Worm (Caenorhabditis elegans) whole organism, young adult: ENCODE data around the gene F54H5.5.

Experiments
- B0035.1 ChIP-seq: sonication (generic microtip); optimal IDR thresholded peaks from 2 replicates; lab custom pipeline; 2016; ENCODE audit warnings: missing genetic modification characterization, mild to moderate bottlenecking, missing compliant biosample characterization, missing genotype, missing genetic modification reagents
- B0336.3 ChIP-seq: fragments of 200-800 bp; sonication (Bioruptor generic); IDR thresholded peaks from 2 replicates; pipeline ENCODE4 v1.3.6; 2022; ENCODE audit warnings: missing genetic modification characterization, missing compliant biosample characterization
- C17E4.6 ChIP-seq: fragments of 200-800 bp; sonication (Bioruptor generic); IDR thresholded peaks from 2 replicates; pipeline ENCODE4 v1.3.6; 2022; ENCODE audit warnings: missing genetic modification reagents, missing genetic modification characterization, missing compliant biosample characterization
- F10E7.11 ChIP-seq: sonication (generic microtip); optimal IDR thresholded peaks from 2 replicates; lab custom pipeline; 2017; ENCODE audit warnings: mild to moderate bottlenecking, missing genetic modification characterization, moderate library complexity, missing compliant biosample characterization
- F33H1.4 ChIP-seq: fragments of 200-800 bp; sonication (Bioruptor generic); IDR thresholded peaks from 2 replicates; pipeline ENCODE4 v1.3.6; 2022; ENCODE audit warnings: missing genetic modification reagents, missing genetic modification characterization, missing compliant biosample characterization
- F52B5.7 ChIP-seq: sonication (generic microtip); optimal IDR thresholded peaks from 2 replicates; lab custom pipeline; 2016; ENCODE audit warnings: mild to moderate bottlenecking, missing genetic modification characterization, missing compliant biosample characterization
- T07F8.4 ChIP-seq: sonication (generic microtip); optimal IDR thresholded peaks from 2 replicates; lab custom pipeline; 2016; ENCODE audit warnings: mild to moderate bottlenecking, missing genetic modification characterization, moderate library complexity, missing compliant biosample characterization
- T26A5.8 ChIP-seq: sonication (generic microtip); optimal IDR thresholded peaks from 2 replicates; lab custom pipeline; 2016; ENCODE audit warnings: missing genetic modification characterization, missing compliant biosample characterization
- Y53F4B.3 ChIP-seq: fragments of 200-800 bp; sonication (Bioruptor generic); IDR thresholded peaks from 2 replicates; pipeline ENCODE4 v1.3.6; 2022; ENCODE audit warnings: missing genetic modification reagents, missing genetic modification characterization, missing compliant biosample characterization
- Y56A3A.18 ChIP-seq: fragments of 200-800 bp; sonication (Bioruptor generic); IDR thresholded peaks from 2 replicates; pipeline ENCODE4 v1.3.6; 2022; ENCODE audit warnings: missing genetic modification reagents, missing genetic modification characterization, missing compliant biosample characterization
- Y67H2A.10 ChIP-seq: fragments of 200-800 bp; sonication (Bioruptor generic); conservative IDR thresholded peaks from 2 replicates; pipeline ENCODE4 v1.3.6; 2022; ENCODE audit warnings: missing genetic modification reagents, missing genetic modification characterization, missing compliant biosample characterization
- Y95B8A.8 ChIP-seq: fragments of 200-800 bp; sonication (Bioruptor generic); IDR thresholded peaks from 2 replicates; pipeline ENCODE4 v1.3.6; 2022; ENCODE audit warnings: missing genetic modification reagents, missing genetic modification characterization, missing compliant biosample characterization
- ZK185.1 ChIP-seq: sonication (generic microtip); optimal IDR thresholded peaks from 2 replicates; lab custom pipeline; 2016; ENCODE audit warnings: mild to moderate bottlenecking, missing genetic modification characterization, missing compliant biosample characterization; ENCODE audit not compliant: poor library complexity, severe bottlenecking
- attf-3 ChIP-seq: fragments of 200-800 bp; sonication (Bioruptor generic); conservative IDR thresholded peaks from 2 replicates; pipeline ENCODE4 v1.3.6; 2022; ENCODE audit warnings: missing genetic modification reagents, missing genetic modification characterization, missing compliant biosample characterization
- ccch-3 ChIP-seq: fragments of 200-800 bp; sonication (Bioruptor generic); optimal IDR thresholded peaks from 2 replicates; lab custom pipeline; 2018; ENCODE audit warnings: mild to moderate bottlenecking, missing genetic modification characterization, missing compliant biosample characterization
- cebp-1 ChIP-seq, 2 experiments: fragments of 200-800 bp in 1 of 2; sonication (Bioruptor generic) in 1 of 2; sonication (generic microtip) in 1 of 2; IDR thresholded peaks in 1 of 2; optimal IDR thresholded peaks in 1 of 2; 2 replicates each; pipeline versions ENCODE4 v1.3.6 to Lab custom; 2017 to 2022; ENCODE audit warnings: missing compliant biosample characterization in 2 of 2, missing genetic modification characterization in 2 of 2, mild to moderate bottlenecking in 1 of 2, missing genetic modification reagents in 1 of 2, moderate library complexity in 1 of 2
- dox-1 ChIP-seq: fragments of 200-800 bp; sonication (Bioruptor generic); IDR thresholded peaks from 2 replicates; pipeline ENCODE4 v1.3.6; 2022; ENCODE audit warnings: missing genetic modification reagents, missing genetic modification characterization, missing compliant biosample characterization
- dpff-1 ChIP-seq: sonication (generic microtip); optimal IDR thresholded peaks from 2 replicates; lab custom pipeline; 2017; ENCODE audit warnings: mild to moderate bottlenecking, missing genetic modification characterization, missing compliant biosample characterization
- hlh-26 ChIP-seq: fragments of 200-800 bp; sonication (Bioruptor generic); conservative IDR thresholded peaks from 2 replicates; pipeline ENCODE4 v1.3.6; 2022; ENCODE audit warnings: missing genetic modification reagents, missing genetic modification characterization, missing compliant biosample characterization
- hmg-1.2 ChIP-seq: fragments of 200-800 bp; sonication (Bioruptor generic); IDR thresholded peaks from 2 replicates; pipeline ENCODE4 v1.3.6; 2022; ENCODE audit warnings: missing genetic modification reagents, missing genetic modification characterization, missing compliant biosample characterization
- lag-1 ChIP-seq: fragments of 200-800 bp; sonication (Bioruptor generic); IDR thresholded peaks from 2 replicates; pipeline ENCODE4 v1.3.6; 2022; ENCODE audit warnings: missing genetic modification reagents, missing genetic modification characterization, missing compliant biosample characterization
- lin-40 ChIP-seq: sonication (generic microtip); optimal IDR thresholded peaks from 2 replicates; lab custom pipeline; 2016; ENCODE audit warnings: missing genetic modification characterization, mild to moderate bottlenecking, missing compliant biosample characterization, missing genotype, missing genetic modification reagents
- lin-54 ChIP-seq: fragments of 200-800 bp; sonication (Bioruptor generic); optimal IDR thresholded peaks from 2 replicates; lab custom pipeline; 2018; ENCODE audit warnings: mild to moderate bottlenecking, missing genetic modification characterization, missing compliant biosample characterization
- lsl-1 ChIP-seq: fragments of 200-800 bp; sonication (Bioruptor generic); optimal IDR thresholded peaks from 2 replicates; lab custom pipeline; 2018; ENCODE audit warnings: mild to moderate bottlenecking, missing genetic modification characterization, moderate library complexity, missing compliant biosample characterization
- madf-6 ChIP-seq: fragments of 200-800 bp; sonication (Bioruptor generic); IDR thresholded peaks from 2 replicates; pipeline ENCODE4 v1.3.6; 2022; ENCODE audit warnings: missing genetic modification reagents, missing genetic modification characterization, missing compliant biosample characterization
- mcd-1 ChIP-seq: fragments of 200-800 bp; sonication (Bioruptor generic); IDR thresholded peaks from 2 replicates; pipeline ENCODE4 v1.3.6; 2022; ENCODE audit warnings: missing genetic modification reagents, missing genetic modification characterization, missing compliant biosample characterization
- mel-28 ChIP-seq: sonication (generic microtip); optimal IDR thresholded peaks from 2 replicates; lab custom pipeline; 2016; ENCODE audit warnings: borderline replicate concordance, mild to moderate bottlenecking, missing genetic modification characterization, missing compliant biosample characterization
- nhr-90 ChIP-seq: sonication (generic microtip); optimal IDR thresholded peaks from 2 replicates; lab custom pipeline; 2016; ENCODE audit warnings: missing genotype, mild to moderate bottlenecking, missing genetic modification characterization, missing compliant biosample characterization
- pbrm-1 ChIP-seq: fragments of 200-800 bp; sonication (Bioruptor generic); IDR thresholded peaks from 2 replicates; pipeline ENCODE4 v1.3.6; 2022; ENCODE audit warnings: missing genetic modification reagents, missing genetic modification characterization, missing compliant biosample characterization
- sdz-38 ChIP-seq: sonication (generic microtip); optimal IDR thresholded peaks from 2 replicates; lab custom pipeline; 2016; ENCODE audit warnings: missing genotype, missing genetic modification characterization, missing compliant biosample characterization
- snpc-4 ChIP-seq, 5 experiments: fragments of 150-350 bp in 1 of 5; sonication (generic microtip) in 4 of 5; optimal IDR thresholded peaks; 2 replicates each; lab custom pipeline; 2014 to 2018; ENCODE audit warnings: missing genetic modification characterization in 5 of 5, missing biosample characterization in 3 of 5, antibody characterized with exemption in 2 of 5, mild to moderate bottlenecking in 2 of 5, missing compliant biosample characterization in 2 of 5, missing genotype in 2 of 5, moderate library complexity in 2 of 5, missing genetic modification reagents in 1 of 5
- tbp1 ChIP-seq: fragments of 200-800 bp; sonication (Bioruptor generic); optimal IDR thresholded peaks from 2 replicates; lab custom pipeline; 2018; ENCODE audit warnings: mild to moderate bottlenecking, missing genetic modification characterization, missing compliant biosample characterization
- unc-62 ChIP-seq: fragments of 150-350 bp; optimal IDR thresholded peaks from 2 replicates; lab custom pipeline; 2014; ENCODE audit warnings: missing biosample characterization, missing genetic modification reagents, missing genetic modification characterization
- ztf-18 ChIP-seq: sonication (generic microtip); optimal IDR thresholded peaks from 2 replicates; lab custom pipeline; 2016; ENCODE audit warnings: missing genotype, mild to moderate bottlenecking, missing genetic modification characterization, missing compliant biosample characterization
- ztf-6 ChIP-seq: fragments of 200-800 bp; sonication (Bioruptor generic); IDR thresholded peaks from 2 replicates; pipeline ENCODE4 v1.3.6; 2022; ENCODE audit warnings: missing genetic modification reagents, missing genetic modification characterization, missing compliant biosample characterization

The F54H5.5 gene

ce11 chrII:6608626-6609025 lies 18.5 kb downstream of the F54H5.5 start:
- TF ChIP-seq T07F8.4 (tag; lab: Kevin White, UChicago) (no peak), ztf-6 (no peak), sdz-38 (tag; lab: Kevin White, UChicago) (no peak), ztf-18 (tag; lab: Kevin White, UChicago) (no peak), B0035.1 (no peak), Y95B8A.8 (GFP tag; lab: Robert Waterston, UW) (no peak), B0336.3 (GFP tag; lab: Robert Waterston, UW) (no peak)

- TF ChIP-seq lin-40 (tag; lab: Kevin White, UChicago) (peak; percentile 3), Y56A3A.18 (no peak), F52B5.7 (tag; lab: Kevin White, UChicago) (no peak), lsl-1 (GFP tag; lab: Kevin White, UChicago) (peak; percentile 50), cebp-1 (GFP tag; IDR thresholded peaks at IDR 0.05; lab: Robert Waterston, UW) (no peak), cebp-1 (tag; optimal IDR thresholded peaks at IDR 0.05; lab: Kevin White, UChicago) (peak; percentile 41), snpc-4 (GFP tag; optimal IDR thresholded peaks at IDR 0.05; lab: Kevin White, UChicago) (no peak), snpc-4 (tag; optimal IDR thresholded peaks at IDR 0.05; lab: Kevin White, UChicago) (peak in 1 of 4 experiments; percentile 4), ccch-3 (GFP tag; lab: Kevin White, UChicago) (no peak), unc-62 (GFP tag; lab: Kevin White, UChicago) (no peak), hmg-1.2 (GFP tag; lab: Robert Waterston, UW) (peak; percentile 99), attf-3 (GFP tag; lab: Robert Waterston, UW) (0 out of 2 replicates have a peak, but pooled peaks have one; percentile 33), Y53F4B.3 (no peak), dox-1 (GFP tag; lab: Robert Waterston, UW) (peak; percentile 38; the same call in 1 of the 2 replicates), T26A5.8 (tag; lab: Kevin White, UChicago) (no peak), C17E4.6 (GFP tag; lab: Robert Waterston, UW) (no peak), pbrm-1 (GFP tag; lab: Robert Waterston, UW) (0 out of 2 replicates have a peak, but pooled peaks have one; percentile 16), F10E7.11 (tag; lab: Kevin White, UChicago) (no peak), Y67H2A.10 (GFP tag; lab: Robert Waterston, UW) (no peak), T07F8.4 (tag; lab: Kevin White, UChicago) (no peak), dpff-1 (tag; lab: Kevin White, UChicago) (no peak), mel-28 (tag; lab: Kevin White, UChicago) (no peak), lag-1 (GFP tag; lab: Robert Waterston, UW) (no peak), madf-6 (GFP tag; lab: Robert Waterston, UW) (peak; percentile 64), ZK185.1 (peak; percentile 34), nhr-90 (tag; lab: Kevin White, UChicago) (no peak), lin-54 (GFP tag; lab: Kevin White, UChicago) (peak; percentile 3), hlh-26 (GFP tag; lab: Robert Waterston, UW) (no peak), mcd-1 (GFP tag; lab: Robert Waterston, UW) (peak; percentile 47; the same call in 1 of the 2 replicates), F33H1.4 (GFP tag; lab: Robert Waterston, UW) (peak; percentile 51; the same call in 1 of the 2 replicates), ztf-18 (tag; lab: Kevin White, UChicago) (no peak), tbp1 (peak; percentile 27)
Observed at ce11 chrII:6600973-6601372, 26.1 kb downstream of the F54H5.5 start, which contains the start of gene vps-33.2. vps-33.2 (plus strand) TSS chrII:6601216.
